Fruit fly (Drosophila melanogaster): ENCODE results near the gene Nup133.
A peak's percentile ranks its signal among the peaks of the same experiment; 100 is the strongest.

Gene Nup133

DNA sequence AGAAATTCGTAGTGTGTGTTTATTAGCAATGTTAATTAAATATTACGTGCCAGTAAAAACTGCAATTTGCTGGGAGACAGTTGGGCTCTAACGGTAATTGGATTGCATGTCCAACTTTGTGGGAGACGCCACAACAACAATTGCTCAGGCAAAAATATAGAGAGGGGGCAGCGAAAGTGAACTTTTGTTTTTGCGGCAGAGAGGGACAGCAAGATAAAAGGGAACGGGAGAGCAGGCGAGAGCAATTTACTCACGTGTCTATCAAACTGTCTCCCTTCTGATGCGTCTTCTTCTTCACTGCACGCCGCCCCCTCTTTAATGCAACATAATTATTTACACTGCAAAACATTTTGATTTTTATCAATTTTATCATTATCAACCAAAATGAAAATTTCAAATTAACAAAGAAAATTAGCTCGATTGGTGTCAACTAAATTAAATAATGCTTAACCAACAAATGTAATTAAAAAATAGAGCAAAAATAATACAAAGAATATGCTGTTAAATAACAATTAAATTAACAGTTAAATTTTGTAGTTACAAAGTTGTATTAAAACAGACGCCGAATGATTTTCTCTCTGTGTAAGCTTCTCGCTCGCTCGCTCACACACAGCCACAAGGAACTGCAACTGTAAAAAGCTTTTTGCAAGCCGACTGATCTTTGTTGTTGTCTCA, 23.0 kb upstream of the Nup133 start:
- TF ChIP-seq Pif1A (GFP tag; optimal IDR thresholded peaks at IDR 0.05) (peak; percentile 87), CG17806 (tag; optimal IDR thresholded peaks at IDR 0.05) (peak; percentile 96), CG8301 (tag; optimal IDR thresholded peaks at IDR 0.05) (peak; percentile 94), Pif1B (GFP tag; optimal IDR thresholded peaks at IDR 0.05) (peak; percentile 91), Ets98B (GFP tag; IDR thresholded peaks at IDR 0.05) (peak; percentile 80), EcR (GFP tag; optimal IDR thresholded peaks at IDR 0.05) (peak; percentile 3), D1 (tag; optimal IDR thresholded peaks at IDR 0.05) (peak; percentile 96), CG10348 (GFP tag; IDR thresholded peaks at IDR 0.05) (peak; percentile 75), CG13204 (GFP tag; optimal IDR thresholded peaks at IDR 0.05) (peak; percentile 67), gl (tag; optimal IDR thresholded peaks at IDR 0.05) (peak; percentile 78), CG32121 (GFP tag; IDR thresholded peaks at IDR 0.05) (peak; percentile 90), CG14655 (GFP tag; optimal IDR thresholded peaks at IDR 0.05) (peak; percentile 96), fd96Ca (GFP tag; IDR thresholded peaks at IDR 0.05) (peak; percentile 50), CG8159 (tag; optimal IDR thresholded peaks at IDR 0.05) (peak; percentile 99), CG9948 (tag; optimal IDR thresholded peaks at IDR 0.05) (peak; percentile 99), Snoo (tag; optimal IDR thresholded peaks at IDR 0.05) (peak; percentile 92), CG4496 (GFP tag; IDR thresholded peaks at IDR 0.05) (peak; percentile 94; the same call in 2 of the 3 replicates), CG12605 (GFP tag; IDR thresholded peaks at IDR 0.05) (peak; percentile 73; the same call in 1 of the 2 replicates), rn (GFP tag; IDR thresholded peaks at IDR 0.05) (peak; percentile 81), CG15710 (tag; optimal IDR thresholded peaks at IDR 0.05) (peak; percentile 95), CG34367 (tag; optimal IDR thresholded peaks at IDR 0.05) (peak; percentile 91)

DNA sequence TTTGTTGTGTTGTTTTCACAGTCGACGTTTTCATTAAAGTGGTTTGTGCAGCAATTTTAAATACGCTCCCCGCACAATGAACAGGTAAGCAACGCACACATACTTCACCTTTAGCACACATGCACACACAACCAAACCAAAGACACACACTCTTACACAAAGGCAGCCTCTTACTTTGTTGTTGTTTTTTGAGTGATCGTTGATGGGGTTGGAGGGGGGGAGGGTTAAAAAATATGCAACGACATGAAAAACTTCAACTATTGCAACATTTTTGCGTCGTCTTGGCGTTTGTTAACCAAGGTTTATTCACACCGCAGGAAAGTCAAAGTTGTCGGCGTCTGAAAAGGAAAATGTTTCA, 22.5 kb upstream of the Nup133 start:
- TF ChIP-seq CG4496 (GFP tag; IDR thresholded peaks at IDR 0.05) (no peak), gl (tag; optimal IDR thresholded peaks at IDR 0.05) (no peak), CG8301 (tag; optimal IDR thresholded peaks at IDR 0.05) (no peak), CG8159 (tag; optimal IDR thresholded peaks at IDR 0.05) (no peak), CG10348 (GFP tag; IDR thresholded peaks at IDR 0.05) (no peak), CG15710 (tag; optimal IDR thresholded peaks at IDR 0.05) (no peak), Pif1B (GFP tag; optimal IDR thresholded peaks at IDR 0.05) (no peak), CG9948 (tag; optimal IDR thresholded peaks at IDR 0.05) (no peak), CG12605 (GFP tag; IDR thresholded peaks at IDR 0.05) (no peak), rn (GFP tag; IDR thresholded peaks at IDR 0.05) (no peak), Pif1A (GFP tag; optimal IDR thresholded peaks at IDR 0.05) (no peak)

- TF ChIP-seq CG9948 (tag; optimal IDR thresholded peaks at IDR 0.05), result peak; percentile 25
- TF ChIP-seq CG8159 (tag; optimal IDR thresholded peaks at IDR 0.05), result no peak
- no peak for TF ChIP-seq Snoo (tag; optimal IDR thresholded peaks at IDR 0.05)
- no peak for TF ChIP-seq gl (tag; optimal IDR thresholded peaks at IDR 0.05)
- peak; percentile 22 for TF ChIP-seq CG15710 (tag; optimal IDR thresholded peaks at IDR 0.05)
- TF ChIP-seq CG8301 (tag; optimal IDR thresholded peaks at IDR 0.05), result no peak
- no peak for TF ChIP-seq EcR (GFP tag; optimal IDR thresholded peaks at IDR 0.05)
- TF ChIP-seq D1 (tag; optimal IDR thresholded peaks at IDR 0.05), result no peak
- TF ChIP-seq CG10348 (GFP tag; IDR thresholded peaks at IDR 0.05), result no peak
- peak; percentile 67 for TF ChIP-seq CG4496 (GFP tag; IDR thresholded peaks at IDR 0.05)
- no peak for TF ChIP-seq fd96Ca (GFP tag; IDR thresholded peaks at IDR 0.05)
- TF ChIP-seq Pif1B (GFP tag; optimal IDR thresholded peaks at IDR 0.05), result peak; percentile 11
- no peak for TF ChIP-seq rn (GFP tag; IDR thresholded peaks at IDR 0.05)
- TF ChIP-seq Ets98B (GFP tag; IDR thresholded peaks at IDR 0.05), result peak; percentile 15; the same call in 1 of the 2 replicates
- no peak for TF ChIP-seq CG13204 (GFP tag; optimal IDR thresholded peaks at IDR 0.05)
- peak; percentile 11 for TF ChIP-seq CG17806 (tag; optimal IDR thresholded peaks at IDR 0.05)
- peak; percentile 27 for TF ChIP-seq CG14655 (GFP tag; optimal IDR thresholded peaks at IDR 0.05)
- TF ChIP-seq CG32121 (GFP tag; IDR thresholded peaks at IDR 0.05), result peak; percentile 53; the same call in 1 of the 2 replicates
- TF ChIP-seq CG34367 (tag; optimal IDR thresholded peaks at IDR 0.05), result no peak
- TF ChIP-seq CG12605 (GFP tag; IDR thresholded peaks at IDR 0.05), result no peak
- TF ChIP-seq Pif1A (GFP tag; optimal IDR thresholded peaks at IDR 0.05), result peak; percentile 39
Observed at dm6 chr3R:22668622-22669021, 21.8 kb upstream of the Nup133 start.

dm6 chr3R:22669121-22669520, 21.3 kb upstream of the Nup133 start:
- no peak for TF ChIP-seq CG9948 (tag; optimal IDR thresholded peaks at IDR 0.05)
- TF ChIP-seq Snoo (tag; optimal IDR thresholded peaks at IDR 0.05), result no peak
- TF ChIP-seq CG32121 (GFP tag; IDR thresholded peaks at IDR 0.05), result no peak
- TF ChIP-seq CG8159 (tag; optimal IDR thresholded peaks at IDR 0.05), result no peak
- TF ChIP-seq Pif1A (GFP tag; optimal IDR thresholded peaks at IDR 0.05), result no peak
- no peak for TF ChIP-seq CG15710 (tag; optimal IDR thresholded peaks at IDR 0.05)
- TF ChIP-seq CG34367 (tag; optimal IDR thresholded peaks at IDR 0.05), result no peak
- no peak for TF ChIP-seq Ets98B (GFP tag; IDR thresholded peaks at IDR 0.05)
- no peak for TF ChIP-seq EcR (GFP tag; optimal IDR thresholded peaks at IDR 0.05)
- no peak for TF ChIP-seq D1 (tag; optimal IDR thresholded peaks at IDR 0.05)
- no peak for TF ChIP-seq CG12605 (GFP tag; IDR thresholded peaks at IDR 0.05)
- no peak for TF ChIP-seq CG4496 (GFP tag; IDR thresholded peaks at IDR 0.05)
- TF ChIP-seq CG14655 (GFP tag; optimal IDR thresholded peaks at IDR 0.05), result no peak
- no peak for TF ChIP-seq CG8301 (tag; optimal IDR thresholded peaks at IDR 0.05)
- no peak for TF ChIP-seq CG17806 (tag; optimal IDR thresholded peaks at IDR 0.05)
- no peak for TF ChIP-seq gl (tag; optimal IDR thresholded peaks at IDR 0.05)

dm6 chr3R:22669789-22670426, 20.5 kb upstream of the Nup133 start:
- TF ChIP-seq D1 (tag; optimal IDR thresholded peaks at IDR 0.05) (no peak), Pif1B (GFP tag; optimal IDR thresholded peaks at IDR 0.05) (no peak), CG8159 (tag; optimal IDR thresholded peaks at IDR 0.05) (no peak), Pif1A (GFP tag; optimal IDR thresholded peaks at IDR 0.05) (no peak), fd96Ca (GFP tag; IDR thresholded peaks at IDR 0.05) (no peak), CG14655 (GFP tag; optimal IDR thresholded peaks at IDR 0.05) (no peak), CG15710 (tag; optimal IDR thresholded peaks at IDR 0.05) (no peak), CG9948 (tag; optimal IDR thresholded peaks at IDR 0.05) (no peak), CG4496 (GFP tag; IDR thresholded peaks at IDR 0.05) (no peak), Ets98B (GFP tag; IDR thresholded peaks at IDR 0.05) (no peak), CG8301 (tag; optimal IDR thresholded peaks at IDR 0.05) (no peak), CG13204 (GFP tag; optimal IDR thresholded peaks at IDR 0.05) (no peak), CG12605 (GFP tag; IDR thresholded peaks at IDR 0.05) (no peak), rn (GFP tag; IDR thresholded peaks at IDR 0.05) (no peak), CG17806 (tag; optimal IDR thresholded peaks at IDR 0.05) (no peak), EcR (GFP tag; optimal IDR thresholded peaks at IDR 0.05) (no peak), CG10348 (GFP tag; IDR thresholded peaks at IDR 0.05) (no peak), Snoo (tag; optimal IDR thresholded peaks at IDR 0.05) (no peak), CG32121 (GFP tag; IDR thresholded peaks at IDR 0.05) (no peak), gl (tag; optimal IDR thresholded peaks at IDR 0.05) (no peak)
